Worm (Caenorhabditis elegans): Measurements from ENCODE around the gene sru-20.

DNA sequence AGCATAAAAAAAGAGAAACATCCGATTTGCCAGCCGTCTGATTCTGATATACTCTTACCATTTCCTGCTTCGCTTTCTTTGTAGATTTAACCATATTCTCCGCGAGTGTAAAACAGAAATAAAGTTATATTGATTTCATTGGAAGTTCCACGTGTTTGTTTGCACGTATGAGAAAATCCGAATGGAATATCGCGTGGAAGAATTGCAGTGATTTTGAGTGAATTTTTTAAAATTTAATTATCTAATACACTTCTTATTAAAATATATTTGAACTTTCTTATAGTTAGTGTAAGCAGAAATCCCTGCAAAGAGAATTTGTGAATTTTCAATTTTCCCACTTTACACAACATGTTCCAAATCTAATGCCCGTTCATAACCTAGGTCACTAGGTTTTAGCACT is 35.8 kb downstream of the sru-20 start, which contains the start of gene F53B2.5:
- TF ChIP-seq nhr-71 (tag; optimal IDR thresholded peaks at IDR 0.05) (no peak), blmp-1 (tag; optimal IDR thresholded peaks at IDR 0.05) (no peak), zag-1 (tag; optimal IDR thresholded peaks at IDR 0.05) (no peak), tbx-2 (tag; optimal IDR thresholded peaks at IDR 0.05) (no peak), zip-4 (GFP tag; optimal IDR thresholded peaks at IDR 0.05) (no peak), dpl-1 (GFP tag; optimal IDR thresholded peaks at IDR 0.05) (no peak), elt-2 (tag; optimal IDR thresholded peaks at IDR 0.05) (no peak), elt-3 (tag; optimal IDR thresholded peaks at IDR 0.05) (no peak)

Measured in whole organism, L1 larva.